Worm (Caenorhabditis elegans) whole organism, L1 larva: Measurements from ENCODE around the gene F16G10.5.

Experiments
- ama-1 ChIP-seq: fragments of 150-350 bp; optimal IDR thresholded peaks from 2 replicates; lab custom pipeline; 2014
- dsc-1 ChIP-seq: sonication (generic microtip); optimal IDR thresholded peaks from 2 replicates; lab custom pipeline; 2016; ENCODE audit warnings: mild to moderate bottlenecking, missing genetic modification characterization, missing compliant biosample characterization
- fkh-10 ChIP-seq: sonication (generic microtip); optimal IDR thresholded peaks from 2 replicates; lab custom pipeline; 2017; ENCODE audit warnings: missing biosample characterization, missing genetic modification reagents, missing genetic modification characterization
- hlh-17 ChIP-seq: fragments of 200-800 bp; sonication (Bioruptor generic); optimal IDR thresholded peaks from 2 replicates; lab custom pipeline; 2018; ENCODE audit warnings: missing genetic modification characterization, mild to moderate bottlenecking, missing compliant biosample characterization, moderate library complexity, borderline replicate concordance
- lin-15B ChIP-seq: fragments of 150-350 bp; sonication (generic microtip); optimal IDR thresholded peaks from 3 replicates; lab custom pipeline; 2014; ENCODE audit warnings: missing biosample characterization, missing genetic modification characterization
- lsy-2 ChIP-seq, 2 experiments: fragments of 150-350 bp; optimal IDR thresholded peaks; 2 replicates each; lab custom pipeline; 2014; ENCODE audit warnings: missing biosample characterization in 2 of 2, missing genetic modification characterization in 2 of 2
- nhr-12 ChIP-seq: sonication (generic microtip); optimal IDR thresholded peaks from 2 replicates; lab custom pipeline; 2017; ENCODE audit warnings: missing biosample characterization, missing genetic modification characterization
- nhr-28 ChIP-seq: fragments of 150-350 bp; optimal IDR thresholded peaks from 2 replicates; lab custom pipeline; 2014; ENCODE audit warnings: missing biosample characterization, missing genetic modification characterization
- nhr-76 ChIP-seq: sonication (generic microtip); optimal IDR thresholded peaks from 2 replicates; lab custom pipeline; 2017; ENCODE audit warnings: missing biosample characterization, missing genetic modification characterization
- snpc-4 ChIP-seq: fragments of 150-350 bp; optimal IDR thresholded peaks from 2 replicates; lab custom pipeline; 2014; ENCODE audit warnings: missing biosample characterization, missing genetic modification characterization
- tbx-2 ChIP-seq: sonication (generic microtip); optimal IDR thresholded peaks from 2 replicates; lab custom pipeline; 2016; ENCODE audit warnings: missing genetic modification characterization, missing compliant biosample characterization
- ztf-11 ChIP-seq, 2 experiments: sonication (generic microtip); optimal IDR thresholded peaks; 2 replicates each; lab custom pipeline; 2016 to 2017; ENCODE audit warnings: missing genetic modification characterization in 2 of 2, missing biosample characterization in 1 of 2, missing compliant biosample characterization in 1 of 2

DNA sequence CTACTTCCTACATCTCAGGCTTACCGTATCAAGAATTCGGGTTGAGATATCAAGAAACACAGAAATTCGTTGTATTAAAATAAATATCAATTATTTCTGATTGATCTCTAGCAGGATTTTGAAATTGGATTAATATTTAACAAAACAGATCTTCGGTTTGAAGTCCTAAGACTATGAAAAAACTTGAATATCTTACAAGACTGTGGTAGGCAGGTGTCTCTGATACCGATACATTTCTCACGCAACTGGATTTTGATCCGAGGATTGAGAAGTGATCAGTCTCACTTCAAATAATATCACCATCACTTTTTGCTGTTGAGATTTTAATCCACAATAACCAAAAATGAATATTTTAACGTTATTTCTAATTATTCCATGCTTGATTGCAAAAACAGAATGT lies 20.4 kb upstream of the F16G10.5 start, which contains the start of gene F43C11.4:
- TF ChIP-seq tbx-2 (tag; lab: Kevin White, UChicago) (no peak), nhr-12 (tag; lab: Kevin White, UChicago) (no peak), fkh-10 (GFP tag; lab: Kevin White, UChicago) (no peak), lsy-2 (tag; optimal IDR thresholded peaks at IDR 0.05; lab: Kevin White, UChicago) (no peak), nhr-76 (tag; lab: Kevin White, UChicago) (no peak), lin-15B (tag; lab: Kevin White, UChicago) (no peak), ztf-11 (tag; optimal IDR thresholded peaks at IDR 0.05; lab: Kevin White, UChicago) (no peak), ama-1 (lab: Kevin White, UChicago) (no peak), hlh-17 (no peak), nhr-28 (tag; lab: Kevin White, UChicago) (no peak), dsc-1 (no peak), snpc-4 (tag; lab: Kevin White, UChicago) (no peak)
